Worm (Caenorhabditis elegans) whole organism, L4 larva: ENCODE data around the gene fbxb-15.
"Not testable (repeated sequence)": the region's sequence is repeated elsewhere in the genome, so short reads cannot be mapped to it uniquely, and the experiment has no call there.

Experiments
- D1046.2 ChIP-seq: fragments of 200-800 bp; sonication (Bioruptor generic); IDR thresholded peaks from 2 replicates; pipeline ENCODE4 v1.3.6; 2022; ENCODE audit warnings: missing genetic modification characterization, missing compliant biosample characterization
- F49E8.2 ChIP-seq: sonication (generic microtip); optimal IDR thresholded peaks from 2 replicates; lab custom pipeline; 2016; ENCODE audit warnings: missing compliant biosample characterization, mild to moderate bottlenecking, missing genetic modification characterization, borderline replicate concordance
- T26A8.4 ChIP-seq: fragments of 200-800 bp; sonication (Bioruptor generic); IDR thresholded peaks from 2 replicates; pipeline ENCODE4 v1.3.6; 2022; ENCODE audit warnings: missing genetic modification characterization, missing compliant biosample characterization
- Y48G9A.11 ChIP-seq: fragments of 200-800 bp; sonication (Bioruptor generic); IDR thresholded peaks from 2 replicates; pipeline ENCODE4 v1.3.6; 2022; ENCODE audit warnings: missing genetic modification reagents, missing genetic modification characterization, missing compliant biosample characterization
- ceh-20 ChIP-seq: fragments of 200-800 bp; sonication (Bioruptor generic); IDR thresholded peaks from 2 replicates; pipeline ENCODE4 v1.3.6; 2022; ENCODE audit warnings: missing genetic modification reagents, missing genetic modification characterization, missing compliant biosample characterization
- ceh-32 ChIP-seq: sonication (generic microtip); optimal IDR thresholded peaks from 2 replicates; lab custom pipeline; 2016; ENCODE audit warnings: mild to moderate bottlenecking, missing genetic modification characterization, missing compliant biosample characterization; ENCODE audit not compliant: poor library complexity
- ctbp-1 ChIP-seq: fragments of 200-800 bp; sonication (Bioruptor generic); IDR thresholded peaks from 2 replicates; pipeline ENCODE4 v1.3.6; 2022; ENCODE audit warnings: missing genetic modification reagents, missing genetic modification characterization, missing compliant biosample characterization
- daf-12 ChIP-seq: fragments of 150-350 bp; optimal IDR thresholded peaks from 2 replicates; lab custom pipeline; 2014; ENCODE audit warnings: missing biosample characterization, missing genetic modification reagents, missing genetic modification characterization
- daf-16 ChIP-seq, 3 experiments: sonication (generic microtip); optimal IDR thresholded peaks; 2 replicates each; lab custom pipeline; 2016 to 2017; ENCODE audit warnings: missing genetic modification characterization in 3 of 3, missing genetic modification reagents in 3 of 3, mild to moderate bottlenecking in 2 of 3, missing compliant biosample characterization in 2 of 3, missing biosample characterization in 1 of 3, moderate library complexity in 1 of 3
- dmd-6 ChIP-seq: fragments of 200-800 bp; sonication (Bioruptor generic); IDR thresholded peaks from 2 replicates; pipeline ENCODE4 v1.3.6; 2022; ENCODE audit warnings: missing genetic modification reagents, missing genetic modification characterization, missing compliant biosample characterization
- dmd-9 ChIP-seq: fragments of 200-800 bp; sonication (Bioruptor generic); IDR thresholded peaks from 2 replicates; pipeline ENCODE4 v1.3.6; 2022; ENCODE audit warnings: missing genetic modification reagents, missing genetic modification characterization, missing compliant biosample characterization
- duxl-1 ChIP-seq: sonication (generic microtip); optimal IDR thresholded peaks from 2 replicates; lab custom pipeline; 2016; ENCODE audit warnings: mild to moderate bottlenecking, missing genetic modification characterization, moderate library complexity, missing compliant biosample characterization; ENCODE audit not compliant: poor library complexity
- hlh-11 ChIP-seq: fragments of 200-800 bp; sonication (Bioruptor generic); optimal IDR thresholded peaks from 2 replicates; lab custom pipeline; 2018; ENCODE audit warnings: mild to moderate bottlenecking, missing genetic modification characterization, missing compliant biosample characterization
- hmg-1.1 ChIP-seq: fragments of 200-800 bp; sonication (Bioruptor generic); IDR thresholded peaks from 2 replicates; pipeline ENCODE4 v1.3.6; 2022; ENCODE audit warnings: missing genetic modification reagents, missing genetic modification characterization, missing compliant biosample characterization
- lin-1 ChIP-seq: fragments of 200-800 bp; sonication (Bioruptor generic); IDR thresholded peaks from 2 replicates; pipeline ENCODE4 v1.3.6; 2022; ENCODE audit warnings: missing genetic modification reagents, missing genetic modification characterization, missing compliant biosample characterization
- lsy-2 ChIP-seq, 2 experiments: fragments of 150-350 bp in 1 of 2; sonication (generic microtip) in 1 of 2; optimal IDR thresholded peaks; 2 replicates each; lab custom pipeline; 2014 to 2017; ENCODE audit warnings: missing biosample characterization in 2 of 2, missing genetic modification characterization in 2 of 2
- mes-2 ChIP-seq: sonication (generic microtip); optimal IDR thresholded peaks from 2 replicates; lab custom pipeline; 2016; ENCODE audit warnings: missing genotype, mild to moderate bottlenecking, missing genetic modification characterization, missing compliant biosample characterization; ENCODE audit not compliant: poor library complexity, severe bottlenecking
- mxl-3 ChIP-seq: fragments of 200-800 bp; sonication (Bioruptor generic); optimal IDR thresholded peaks from 2 replicates; lab custom pipeline; 2018; ENCODE audit warnings: mild to moderate bottlenecking, missing genetic modification characterization, missing compliant biosample characterization
- nhr-28 ChIP-seq: fragments of 150-350 bp; optimal IDR thresholded peaks from 2 replicates; lab custom pipeline; 2014; ENCODE audit warnings: missing biosample characterization, missing genetic modification characterization
- nhr-41 ChIP-seq: fragments of 200-800 bp; sonication (Bioruptor generic); IDR thresholded peaks from 2 replicates; pipeline ENCODE4 v1.3.6; 2022; ENCODE audit warnings: missing genetic modification reagents, missing genetic modification characterization, missing compliant biosample characterization
- php-3 ChIP-seq: fragments of 200-800 bp; sonication (Bioruptor generic); IDR thresholded peaks from 2 replicates; pipeline ENCODE4 v1.3.6; 2022; ENCODE audit warnings: missing genetic modification reagents, missing genetic modification characterization, missing compliant biosample characterization
- pqm-1 ChIP-seq: sonication (generic microtip); optimal IDR thresholded peaks from 2 replicates; lab custom pipeline; 2017; ENCODE audit warnings: missing biosample characterization, missing genetic modification characterization
- tag-97 ChIP-seq: fragments of 200-800 bp; sonication (Bioruptor generic); IDR thresholded peaks from 2 replicates; pipeline ENCODE4 v1.3.6; 2022; ENCODE audit warnings: missing genetic modification characterization, missing compliant biosample characterization
- tra-1 ChIP-seq: fragments of 200-800 bp; sonication (Bioruptor generic); IDR thresholded peaks from 2 replicates; pipeline ENCODE4 v1.3.6; 2022; ENCODE audit warnings: missing genetic modification reagents, missing genetic modification characterization, missing compliant biosample characterization
- unc-130 ChIP-seq: sonication (generic microtip); optimal IDR thresholded peaks from 2 replicates; lab custom pipeline; 2016; ENCODE audit warnings: missing genetic modification reagents, missing genetic modification characterization, missing compliant biosample characterization
- unc-62 ChIP-seq, 3 experiments: fragments of 150-350 bp in 1 of 3; sonication (generic microtip); optimal IDR thresholded peaks in 2 of 3; peaks in 1 of 3; 1 replicate in 1 of 3; 2 replicates in 2 of 3; lab custom pipeline; 2014 to 2017; ENCODE audit warnings: missing biosample characterization in 3 of 3, missing genetic modification characterization in 3 of 3, missing genetic modification reagents in 3 of 3, missing genotype in 1 of 3
- zip-11 ChIP-seq: fragments of 200-800 bp; sonication (Bioruptor generic); IDR thresholded peaks from 2 replicates; pipeline ENCODE4 v1.3.6; 2022; ENCODE audit warnings: missing genetic modification characterization, missing compliant biosample characterization

Gene fbxb-15

DNA sequence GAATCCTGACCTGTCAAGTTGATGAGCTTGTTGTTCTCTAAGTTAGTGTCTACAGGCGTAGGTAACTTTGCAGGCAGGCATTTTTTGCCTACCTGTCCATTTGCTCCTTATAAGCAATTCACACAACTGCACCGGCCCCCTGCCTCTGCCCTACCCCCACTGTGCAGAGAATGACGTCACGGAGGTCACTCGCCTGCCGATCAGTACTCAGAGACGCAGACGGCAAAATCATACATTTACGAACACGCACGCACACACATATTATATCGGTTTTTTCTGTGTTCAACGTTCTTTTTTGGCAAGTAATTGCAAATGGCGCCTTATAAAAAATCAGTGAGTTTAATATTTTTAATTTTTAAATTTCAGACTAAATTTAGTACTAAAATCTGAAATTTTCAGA is 10.2 kb upstream of the fbxb-15 start, which contains the start of gene duxl-1 (continued):
- TF ChIP-seq F49E8.2 (tag; lab: Kevin White, UChicago) (no peak), mxl-3 (GFP tag; lab: Kevin White, UChicago) (peak; percentile 7), daf-12 (tag; lab: Kevin White, UChicago) (no peak), ceh-32 (no peak), ctbp-1 (GFP tag; lab: Robert Waterston, UW) (no peak), unc-62 (GFP tag; optimal IDR thresholded peaks at IDR 0.05 in 1 of 2; lab: Kevin White, UChicago) (peak in 1 of 2 experiments; percentile 81), unc-62 (tag; optimal IDR thresholded peaks at IDR 0.05; lab: Kevin White, UChicago) (no peak), lin-1 (GFP tag; lab: Robert Waterston, UW) (no peak)

DNA sequence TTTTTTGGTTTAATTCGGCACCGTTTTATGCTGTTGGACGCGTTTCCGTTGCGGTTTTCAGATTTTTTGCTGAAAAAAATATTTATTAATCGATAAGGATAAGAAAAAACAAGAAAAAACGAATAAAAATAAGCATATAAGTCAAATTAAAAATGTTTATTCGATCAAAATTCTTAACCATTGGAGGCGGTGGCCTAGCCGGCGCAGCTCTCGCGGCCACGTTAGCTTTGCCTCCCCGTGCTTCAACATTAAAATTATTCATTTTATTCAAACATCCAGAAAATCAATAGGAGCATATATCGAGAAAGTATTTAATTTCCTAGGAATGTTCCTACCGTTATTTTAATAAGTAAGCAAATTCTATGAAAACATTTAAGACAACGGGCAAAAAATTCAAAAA is 9.6 kb upstream of the fbxb-15 start, which contains the start of gene ZC204.14:
ZC204.14 (minus strand) TSS at position 69 of the 400 bp plus-strand sequence.
- TF ChIP-seq zip-11 (GFP tag; lab: Robert Waterston, UW): no peak
- peak; percentile 51 for TF ChIP-seq mes-2
- no peak for TF ChIP-seq daf-12 (tag; lab: Kevin White, UChicago)
- TF ChIP-seq lsy-2 (tag; optimal IDR thresholded peaks at IDR 0.05; lab: Kevin White, UChicago): peak in 1 of 2 experiments; percentile 46

DNA sequence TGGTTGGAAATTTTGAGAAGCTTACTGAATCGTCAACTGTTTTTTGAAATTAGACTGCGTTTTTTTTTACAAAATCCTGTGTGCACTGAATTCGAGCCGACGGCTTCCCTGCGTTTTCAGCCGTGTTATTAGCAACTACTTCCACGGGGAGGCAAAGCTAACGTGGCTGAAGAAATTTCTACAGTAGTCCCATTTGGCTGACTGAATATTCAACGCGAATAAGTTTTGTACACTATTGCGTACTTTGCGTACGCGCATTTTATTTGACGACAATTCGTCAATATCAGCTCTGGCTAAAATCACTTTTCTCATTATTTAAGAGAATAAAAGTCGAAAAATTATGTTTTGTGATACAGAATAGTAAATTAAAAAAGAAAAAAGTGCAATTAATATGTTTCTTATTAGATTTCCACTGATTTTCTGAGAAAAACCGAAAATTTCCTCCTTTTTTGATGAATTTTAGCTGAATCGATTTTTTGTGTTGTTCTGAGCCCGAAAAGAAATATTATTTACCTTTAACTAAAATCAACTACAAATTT is 8.1 kb upstream of the fbxb-15 start:
- TF ChIP-seq tra-1 (GFP tag; lab: Robert Waterston, UW) (0 out of 2 replicates have a peak, but pooled peaks have one; percentile 16), D1046.2 (GFP tag; lab: Robert Waterston, UW) (0 out of 2 replicates have a peak, but pooled peaks have one; percentile 24), dmd-6 (GFP tag; lab: Robert Waterston, UW) (peak; percentile 23; the same call in 1 of the 2 replicates), mes-2 (peak; percentile 26), Y48G9A.11 (GFP tag; lab: Robert Waterston, UW) (peak; percentile 72), hmg-1.1 (peak; percentile 49), T26A8.4 (GFP tag; lab: Robert Waterston, UW) (0 out of 2 replicates have a peak, but pooled peaks have one; percentile 43), duxl-1 (tag; lab: Kevin White, UChicago) (peak; percentile 51)

DNA sequence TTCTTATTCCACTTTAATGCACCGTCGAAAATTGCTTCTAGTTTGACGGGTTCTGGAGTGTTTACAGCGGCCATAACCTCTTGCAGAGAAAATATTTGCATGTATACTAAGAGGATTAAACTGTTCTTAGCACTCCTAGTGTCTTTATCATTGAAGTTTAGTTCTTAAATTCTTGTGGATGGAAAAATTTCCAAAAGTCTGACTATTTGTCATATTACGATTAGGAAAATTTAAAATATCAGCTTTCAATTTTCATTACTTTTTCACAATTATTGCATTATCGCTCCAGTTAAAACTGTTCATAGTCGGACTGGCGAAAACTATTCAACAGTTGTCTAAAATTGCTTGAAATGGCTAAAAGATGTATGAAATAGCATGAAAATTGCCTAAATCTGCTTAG is 7.6 kb upstream of the fbxb-15 start, which contains the start of gene ZC204.13:
ZC204.13 (minus strand) TSS at position 101 of the 400 bp plus-strand sequence.
- TF ChIP-seq ceh-20; unc-130; tag-97 (GFP tag; lab: Robert Waterston, UW): not testable (repeated sequence)

DNA sequence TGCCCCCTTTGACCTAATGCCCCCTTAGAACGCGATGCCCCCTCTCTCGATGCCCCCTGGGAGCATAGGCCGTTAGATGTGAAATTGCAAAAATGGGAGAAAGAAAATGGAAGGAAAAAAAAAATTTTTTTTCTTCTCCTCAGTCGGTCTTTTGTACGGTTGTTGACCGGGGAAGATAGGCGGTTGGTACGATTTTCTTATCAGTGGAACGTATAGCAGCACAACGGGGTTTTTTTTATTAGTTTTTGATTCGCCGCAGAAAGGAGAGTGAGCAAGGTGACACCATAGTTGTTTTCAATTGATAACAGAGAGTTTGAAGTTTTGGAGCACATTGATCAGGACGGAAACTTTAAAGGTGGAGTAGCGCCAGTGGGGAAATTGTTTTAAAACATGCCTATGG is 6.4 kb upstream of the fbxb-15 start:
- TF ChIP-seq duxl-1 (tag; lab: Kevin White, UChicago) (peak; percentile 26), nhr-41 (GFP tag; lab: Robert Waterston, UW) (0 out of 2 replicates have a peak, but pooled peaks have one; percentile 14), tra-1 (GFP tag; lab: Robert Waterston, UW) (peak; percentile 55; the same call in 1 of the 2 replicates), nhr-28 (tag; lab: Kevin White, UChicago) (peak; percentile 47), dmd-9 (GFP tag; lab: Robert Waterston, UW) (0 out of 2 replicates have a peak, but pooled peaks have one; percentile 27), daf-16 (tag; optimal IDR thresholded peaks at IDR 0.05; lab: Kevin White, UChicago) (peak; percentile 48), T26A8.4 (GFP tag; lab: Robert Waterston, UW) (0 out of 2 replicates have a peak, but pooled peaks have one; percentile 45), pqm-1 (tag; lab: Kevin White, UChicago) (peak; percentile 68), php-3 (GFP tag; lab: Robert Waterston, UW) (peak; percentile 70), hlh-11 (tag; lab: Kevin White, UChicago) (peak; percentile 36), dmd-6 (GFP tag; lab: Robert Waterston, UW) (peak; percentile 88), lin-1 (GFP tag; lab: Robert Waterston, UW) (peak; percentile 43; the same call in 1 of the 2 replicates)
- TF ChIP-seq daf-16 (GFP tag; optimal IDR thresholded peaks at IDR 0.05; lab: Kevin White, UChicago): not testable (repeated sequence)
